Fruit fly (Drosophila melanogaster): Measurements from ENCODE around the gene CG14269.

The CG14269 gene

dm6 chrX:3432928-3433327 is 2.7 kb downstream of the CG14269 start:
- TF ChIP-seq CG8478 (optimal IDR thresholded peaks at IDR 0.05) (no peak), CTCF (optimal IDR thresholded peaks at IDR 0.05) (no peak)

DNA sequence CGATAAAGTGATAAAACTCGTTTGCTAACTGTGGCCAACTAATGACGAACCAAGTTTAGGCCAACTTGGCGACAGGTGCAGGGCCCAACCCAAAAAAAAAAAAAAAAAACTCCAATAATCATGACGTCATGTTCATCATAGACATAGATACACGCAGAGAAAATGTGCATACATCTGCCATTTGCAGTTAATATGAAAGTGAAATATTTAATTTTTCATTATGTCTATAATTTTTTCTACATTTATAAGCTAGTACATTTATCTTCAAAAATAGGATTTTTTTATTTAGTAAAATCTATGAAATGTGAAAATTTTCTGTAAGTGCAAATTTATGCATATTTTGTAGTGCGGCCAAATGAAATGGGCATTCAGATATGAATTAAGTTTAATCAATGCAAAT is 4.0 kb downstream of the CG14269 start:
- no peak for TF ChIP-seq CTCF (optimal IDR thresholded peaks at IDR 0.05)
- TF ChIP-seq CG8478 (optimal IDR thresholded peaks at IDR 0.05): no peak

DNA sequence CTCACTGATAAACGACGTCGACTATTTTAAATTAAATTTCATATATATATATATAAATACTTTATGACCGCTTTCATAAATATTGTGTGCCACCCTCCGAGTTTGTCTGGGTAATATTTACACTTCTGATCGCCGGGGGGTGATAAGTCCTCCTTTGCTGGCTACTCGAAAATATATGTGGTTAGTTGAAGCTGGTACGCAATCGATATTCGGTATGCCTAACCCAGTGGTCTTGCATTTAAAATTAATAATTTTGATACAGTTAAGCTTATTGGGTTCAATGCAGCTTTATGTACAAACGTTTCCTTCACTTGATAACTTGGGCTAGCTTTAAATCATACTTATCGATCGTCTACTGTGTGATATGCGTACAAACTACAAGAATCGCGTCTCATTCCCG is 5.7 kb downstream of the CG14269 start:
- TF ChIP-seq CG8478 (optimal IDR thresholded peaks at IDR 0.05) (no peak), CTCF (optimal IDR thresholded peaks at IDR 0.05) (no peak)

DNA sequence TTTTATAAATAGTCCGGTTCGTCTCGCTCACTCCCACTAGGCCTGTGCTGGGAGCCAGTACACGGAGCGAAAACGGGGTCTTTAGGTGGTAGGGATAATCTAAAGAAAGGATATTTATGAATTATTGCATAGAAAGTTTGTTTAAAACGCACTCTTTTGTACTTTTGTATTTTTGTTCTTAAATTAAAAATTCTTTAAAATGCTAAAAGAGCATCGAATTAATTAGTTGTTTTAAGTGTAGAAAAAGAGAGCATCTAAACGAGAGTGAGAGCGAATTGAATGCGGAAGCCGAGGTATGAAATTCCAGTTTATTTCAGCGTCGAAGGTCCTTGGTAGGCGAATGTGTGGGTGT is 8.0 kb downstream of the CG14269 start:
- TF ChIP-seq CG8478 (optimal IDR thresholded peaks at IDR 0.05): no peak
- TF ChIP-seq CTCF (optimal IDR thresholded peaks at IDR 0.05): no peak

dm6 chrX:3426803-3427613 is 8.6 kb downstream of the CG14269 start:
- TF ChIP-seq CG8478 (optimal IDR thresholded peaks at IDR 0.05) (no peak), CTCF (optimal IDR thresholded peaks at IDR 0.05) (no peak)

dm6 chrX:3424963-3425362 is 10.6 kb downstream of the CG14269 start:
- no peak for TF ChIP-seq CTCF (optimal IDR thresholded peaks at IDR 0.05)
- no peak for TF ChIP-seq CG8478 (optimal IDR thresholded peaks at IDR 0.05)

- TF ChIP-seq CG8478 (optimal IDR thresholded peaks at IDR 0.05): no peak
- peak; percentile 53 to 65 for TF ChIP-seq CTCF (optimal IDR thresholded peaks at IDR 0.05)
Observed at dm6 chrX:3423199-3423768, 12.3 kb downstream of the CG14269 start.

dm6 chrX:3414003-3414767 is 21.4 kb downstream of the CG14269 start:
- no peak for TF ChIP-seq CTCF (optimal IDR thresholded peaks at IDR 0.05)
- no peak for TF ChIP-seq CG8478 (optimal IDR thresholded peaks at IDR 0.05)

- no peak for TF ChIP-seq CG8478 (optimal IDR thresholded peaks at IDR 0.05)
- no peak for TF ChIP-seq CTCF (optimal IDR thresholded peaks at IDR 0.05)
Observed at dm6 chrX:3412855-3413254, 22.8 kb downstream of the CG14269 start.

dm6 chrX:3411812-3412211 is 23.8 kb downstream of the CG14269 start:
- TF ChIP-seq CTCF (optimal IDR thresholded peaks at IDR 0.05) (no peak), CG8478 (optimal IDR thresholded peaks at IDR 0.05) (no peak)

DNA sequence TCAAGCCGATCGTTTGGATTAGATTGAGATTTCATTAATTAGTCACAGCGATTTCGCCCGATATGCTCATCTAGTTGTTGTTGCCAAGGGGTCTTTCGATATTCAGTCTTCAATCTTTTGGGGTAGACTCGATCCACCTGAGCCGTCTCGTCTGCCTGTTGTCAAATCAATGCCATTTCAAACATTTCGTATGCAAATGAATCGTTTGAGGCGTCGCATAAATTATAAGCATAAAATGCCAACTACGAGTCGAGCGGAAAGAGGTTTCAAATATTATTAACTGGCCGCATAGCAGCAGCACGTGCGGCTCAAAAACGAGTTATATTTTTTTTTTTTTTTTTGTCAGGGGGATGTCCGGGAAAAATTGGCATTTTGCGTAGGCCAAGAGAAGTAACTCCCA is 24.2 kb downstream of the CG14269 start:
- no peak for TF ChIP-seq CG8478 (optimal IDR thresholded peaks at IDR 0.05)
- no peak for TF ChIP-seq CTCF (optimal IDR thresholded peaks at IDR 0.05)

DNA sequence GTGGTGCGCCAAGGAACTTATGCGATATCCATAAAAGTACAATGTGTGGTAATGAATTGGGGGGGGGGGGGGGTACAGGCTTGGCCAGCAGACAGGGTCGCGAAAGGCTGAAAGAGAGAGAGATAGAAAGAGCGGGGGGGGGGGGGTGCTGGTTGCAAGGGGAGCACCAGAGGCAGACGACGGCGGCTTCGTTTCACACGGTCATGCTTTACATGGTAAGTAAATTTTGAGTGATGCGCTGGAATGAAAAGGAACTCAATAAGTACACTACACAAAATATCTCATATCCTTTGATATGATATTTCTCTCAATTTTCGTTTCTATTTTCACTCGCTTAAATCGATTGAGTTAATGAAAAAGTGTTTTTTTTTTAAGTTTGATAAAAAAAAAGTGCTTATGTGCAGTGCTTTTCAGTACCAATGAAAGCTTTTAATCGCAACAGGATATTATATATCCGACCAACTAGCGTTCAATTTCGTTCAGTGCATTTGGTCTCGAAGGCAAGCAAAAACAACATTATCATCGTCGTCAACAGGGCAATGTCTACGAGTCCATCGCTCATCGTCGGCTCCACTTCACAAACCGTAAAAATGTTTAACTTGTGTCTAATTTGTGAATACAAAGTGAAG is 26.9 kb downstream of the CG14269 start:
- TF ChIP-seq CTCF (optimal IDR thresholded peaks at IDR 0.05): no peak
- TF ChIP-seq CG8478 (optimal IDR thresholded peaks at IDR 0.05): no peak

dm6 chrX:3407760-3408608 is 27.6 kb downstream of the CG14269 start:
- peak; percentile 71 for TF ChIP-seq CG8478 (optimal IDR thresholded peaks at IDR 0.05)
- no peak for TF ChIP-seq CTCF (optimal IDR thresholded peaks at IDR 0.05)

DNA sequence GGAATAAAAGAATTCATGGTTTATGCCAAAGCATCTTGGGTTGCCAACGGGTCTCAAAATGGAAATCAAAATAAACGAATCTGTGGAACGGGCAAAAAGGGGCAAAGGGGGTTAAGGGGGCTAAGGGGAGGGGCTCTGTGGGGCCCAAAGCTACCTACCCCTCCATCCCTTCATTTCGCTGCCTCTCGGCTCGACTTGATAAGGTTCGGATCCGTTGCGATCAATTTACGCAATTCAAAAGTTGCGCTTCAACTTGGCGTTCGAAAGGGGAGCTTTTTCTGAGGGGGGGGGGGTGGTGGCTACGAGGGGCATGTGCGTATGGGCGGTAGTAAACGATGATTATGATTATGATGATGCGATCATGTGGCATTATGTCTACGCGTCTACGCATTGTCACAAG is 30.2 kb downstream of the CG14269 start:
- TF ChIP-seq CTCF (optimal IDR thresholded peaks at IDR 0.05) (no peak), CG8478 (optimal IDR thresholded peaks at IDR 0.05) (no peak)

dm6 chrX:3404698-3405097 is 30.9 kb downstream of the CG14269 start:
- TF ChIP-seq CG8478 (optimal IDR thresholded peaks at IDR 0.05) (no peak), CTCF (optimal IDR thresholded peaks at IDR 0.05) (no peak)

Data from S2 (cell line).